Worm (Caenorhabditis elegans): ENCODE data around the gene F35C11.4.

DNA sequence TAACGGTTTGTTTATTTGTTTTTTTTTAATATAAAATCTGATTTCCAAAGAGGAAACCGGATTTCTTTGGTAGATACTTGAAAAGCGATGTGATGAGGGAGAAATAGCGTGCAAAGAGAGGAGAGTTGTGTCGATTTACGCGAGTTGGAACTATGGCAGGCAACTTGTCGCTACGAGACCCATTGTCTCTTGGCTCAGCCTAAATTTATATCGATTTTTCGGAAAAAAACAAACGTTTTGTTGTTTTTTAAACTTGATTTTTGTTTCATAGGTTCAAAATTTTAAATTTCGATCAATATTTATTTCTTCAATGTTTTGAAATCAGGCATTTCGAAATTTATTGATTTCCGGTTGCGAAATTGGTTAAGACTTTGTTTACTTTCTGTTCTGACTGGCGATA lies 32.4 kb upstream of the F35C11.4 start, which contains the start of gene M110.3:
- TF ChIP-seq ceh-36 (tag; optimal IDR thresholded peaks at IDR 0.05) (no peak), ama-1 (optimal IDR thresholded peaks at IDR 0.05) (no peak), flt-1 (GFP tag; IDR thresholded peaks at IDR 0.05) (no peak), tbx-37 (GFP tag; conservative IDR thresholded peaks at IDR 0.05) (no peak), sea-1 (GFP tag; conservative IDR thresholded peaks at IDR 0.05) (no peak)

Measured in whole organism, early embryonic.